Fruit fly (Drosophila melanogaster) S2 (cell line): ENCODE results near the gene Rich.

Experiments
- CG8478 ChIP-seq: fragments of >200 bp; optimal IDR thresholded peaks from 2 replicates; lab custom pipeline; 2018
- CTCF ChIP-seq, 2 experiments: fragments of >200 bp; optimal IDR thresholded peaks; 2 replicates each; lab custom pipeline; 2018

The Rich gene

DNA sequence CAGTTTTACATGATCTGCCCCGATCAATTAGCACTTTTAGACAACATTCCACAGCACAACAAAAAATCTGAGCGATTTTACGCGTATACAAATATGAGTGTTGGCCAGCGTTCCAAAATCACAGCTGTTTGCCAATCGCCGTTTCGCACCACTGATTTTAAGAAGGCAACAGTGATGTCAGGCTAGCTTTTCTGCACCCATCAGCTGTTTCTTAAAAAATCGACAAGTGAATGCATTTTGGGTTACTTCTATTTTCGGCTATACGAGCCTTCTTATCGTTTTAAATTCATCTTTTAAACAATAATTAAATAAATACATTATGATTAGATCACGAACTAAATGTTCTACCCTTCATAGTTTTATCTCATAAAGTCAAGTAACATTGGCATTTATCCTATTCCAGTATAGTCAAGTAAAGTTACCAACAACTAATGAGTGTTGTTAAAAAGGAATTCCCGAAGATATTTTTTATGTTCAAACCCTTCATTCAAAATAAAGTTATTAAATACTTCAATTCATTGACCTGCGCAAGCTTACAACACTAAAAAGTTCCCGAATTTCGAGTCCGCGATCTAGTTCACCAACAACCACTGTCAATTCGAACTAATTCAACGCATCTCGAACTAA, at the start of gene Rich, which contains the start of gene Ddx1:
Rich (minus strand) TSS at position 125 of the 627 bp plus-strand sequence.
Ddx1 (plus strand) TSS at position 573 of the 627 bp plus-strand sequence.
- TF ChIP-seq CTCF (optimal IDR thresholded peaks at IDR 0.05; lab: Kevin White, UChicago) (no peak), CG8478 (lab: Kevin White, UChicago) (no peak)

DNA sequence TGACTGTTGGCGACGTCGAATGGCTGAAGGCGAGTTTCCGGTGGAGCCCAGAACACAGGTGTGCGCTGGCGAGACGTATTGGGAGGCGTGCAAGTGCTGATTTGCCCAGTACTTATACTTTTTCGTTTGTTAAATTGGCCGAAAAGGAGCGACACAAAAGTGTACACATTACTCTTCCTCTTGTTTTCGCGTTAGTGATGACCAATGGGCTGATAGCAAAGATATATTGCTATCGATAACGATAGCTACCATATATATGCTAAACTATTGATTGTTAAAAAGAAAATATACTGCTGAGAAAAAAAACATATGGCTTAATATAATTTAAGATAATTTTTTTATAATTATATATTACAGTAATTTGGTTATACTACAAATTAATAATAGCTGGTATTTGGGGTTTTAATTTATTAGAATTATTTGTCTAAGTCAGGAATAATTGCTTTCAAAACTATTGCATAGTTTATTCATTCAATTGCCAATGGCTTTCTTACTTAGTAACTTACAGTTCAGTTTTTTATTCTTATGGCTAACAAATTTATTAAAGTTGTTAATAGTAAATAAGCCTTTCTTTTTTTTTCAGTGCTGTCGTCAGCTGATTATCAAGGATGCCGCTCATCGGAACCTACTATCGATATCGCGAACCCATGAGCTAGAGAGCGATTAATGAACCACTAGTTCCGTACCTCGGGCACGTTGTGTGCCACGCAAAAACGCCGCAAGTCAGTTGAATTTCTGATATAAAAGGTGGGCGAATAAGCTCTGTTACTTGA, 25.5 kb upstream of the Rich start, which contains the start of the genes Hem and IleRS:
Hem (minus strand) TSS at position 202 of the 773 bp plus-strand sequence.
IleRS (plus strand) TSS at position 672 of the 773 bp plus-strand sequence.
- TF ChIP-seq CTCF (optimal IDR thresholded peaks at IDR 0.05; lab: Kevin White, UChicago) (no peak), CG8478 (lab: Kevin White, UChicago) (no peak)

DNA sequence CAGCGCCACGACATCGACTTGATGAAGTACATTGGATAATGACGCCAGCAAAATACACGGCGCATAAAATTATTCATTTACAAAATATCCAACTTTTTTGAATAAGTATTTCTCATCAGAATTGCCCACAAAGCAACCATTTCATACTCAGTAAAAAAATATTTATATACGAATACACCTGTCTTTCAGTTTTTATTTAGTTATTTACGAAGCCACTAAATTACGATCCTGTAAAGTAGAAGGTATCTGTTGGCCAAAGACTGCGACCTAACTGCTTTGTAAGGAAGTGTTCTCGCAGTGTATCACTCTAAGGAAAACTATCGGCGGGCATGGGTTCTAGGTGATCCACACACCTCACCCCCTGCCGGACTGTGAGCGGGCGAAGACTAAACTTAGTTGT, 14.5 kb upstream of the Rich start:
- TF ChIP-seq CTCF (optimal IDR thresholded peaks at IDR 0.05; lab: Kevin White, UChicago) (no peak), CG8478 (lab: Kevin White, UChicago) (no peak)

DNA sequence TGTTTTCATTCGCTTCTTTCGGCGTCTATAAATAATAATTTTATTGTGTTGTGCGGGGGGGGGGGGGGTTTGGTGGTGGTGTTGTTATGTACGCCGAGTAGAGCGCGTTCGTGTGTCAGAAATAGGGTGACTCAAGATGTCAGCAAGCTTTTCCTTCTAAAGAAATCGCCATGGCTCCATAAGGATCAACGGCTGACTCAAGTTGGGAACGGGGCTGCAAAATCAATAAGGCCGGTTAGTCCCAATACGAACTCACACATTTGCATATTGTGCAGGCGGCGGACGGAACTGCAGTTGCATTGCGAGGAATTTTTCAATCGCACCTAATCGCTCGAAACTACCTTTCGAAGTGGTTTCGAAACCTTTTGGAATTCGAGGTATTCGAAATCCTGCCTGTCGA, 13.9 kb upstream of the Rich start:
- TF ChIP-seq CTCF (optimal IDR thresholded peaks at IDR 0.05; lab: Kevin White, UChicago) (no peak), CG8478 (lab: Kevin White, UChicago) (no peak)

DNA sequence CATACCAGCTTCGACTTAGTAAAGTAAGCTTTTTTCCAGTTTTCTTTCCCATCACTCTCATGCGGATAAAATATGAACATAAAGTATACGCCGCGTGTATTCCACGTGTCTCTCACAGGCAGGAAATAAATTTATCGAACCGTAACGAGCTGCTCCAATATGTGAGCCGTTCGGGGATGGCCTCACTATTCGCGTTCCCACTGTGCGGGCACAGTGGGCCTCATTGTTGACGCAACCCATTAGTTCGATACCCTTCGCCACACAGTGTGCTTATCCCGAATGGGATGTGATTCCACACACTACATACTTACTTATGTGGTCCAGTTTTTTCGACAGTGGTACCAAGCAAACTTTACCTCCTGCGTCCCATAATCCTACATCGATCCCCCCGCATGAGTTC, 13.3 kb upstream of the Rich start:
- no peak for TF ChIP-seq CTCF (optimal IDR thresholded peaks at IDR 0.05; lab: Kevin White, UChicago)

DNA sequence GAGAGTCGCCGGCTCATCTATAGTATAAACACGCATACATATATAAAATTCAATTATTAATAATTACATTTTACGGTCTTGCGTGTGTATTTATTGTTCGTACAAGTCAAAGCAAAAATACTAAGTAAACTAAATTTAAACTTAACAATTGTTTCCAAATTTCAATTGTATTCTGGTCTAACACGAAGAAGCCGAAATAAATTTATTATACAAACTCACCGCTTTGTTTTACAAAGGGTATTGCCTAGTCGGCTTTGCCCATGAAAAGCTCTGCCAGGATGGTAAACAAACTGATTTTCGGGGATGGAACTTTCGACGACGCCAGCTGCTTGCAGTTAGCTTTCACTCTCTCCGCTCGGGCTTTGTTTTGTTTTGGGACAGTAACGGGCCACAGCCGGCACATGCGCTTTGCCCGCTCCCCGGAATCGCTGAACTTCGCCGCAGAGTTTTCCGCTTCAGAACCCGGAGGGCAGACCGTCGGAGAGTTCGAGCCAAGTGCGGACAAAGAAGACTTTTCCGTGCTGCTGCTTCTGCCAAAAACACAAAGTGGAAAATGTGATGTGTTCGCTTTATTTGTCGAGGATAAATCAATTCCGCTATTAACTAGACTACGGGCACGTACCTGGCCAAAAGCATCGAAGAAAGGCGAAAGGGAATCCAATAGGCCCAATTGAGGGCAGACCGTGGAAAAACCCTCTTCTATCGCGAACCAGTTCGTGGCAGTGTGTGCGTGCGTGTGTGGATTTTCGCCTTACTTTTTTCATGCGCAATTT, 11.0 kb upstream of the Rich start, which contains the start of gene Srpk79D:
Srpk79D (plus strand) TSS at position 457 of the 773 bp plus-strand sequence.
- TF ChIP-seq CG8478 (lab: Kevin White, UChicago), result no peak
- no peak for TF ChIP-seq CTCF (optimal IDR thresholded peaks at IDR 0.05; lab: Kevin White, UChicago)

DNA sequence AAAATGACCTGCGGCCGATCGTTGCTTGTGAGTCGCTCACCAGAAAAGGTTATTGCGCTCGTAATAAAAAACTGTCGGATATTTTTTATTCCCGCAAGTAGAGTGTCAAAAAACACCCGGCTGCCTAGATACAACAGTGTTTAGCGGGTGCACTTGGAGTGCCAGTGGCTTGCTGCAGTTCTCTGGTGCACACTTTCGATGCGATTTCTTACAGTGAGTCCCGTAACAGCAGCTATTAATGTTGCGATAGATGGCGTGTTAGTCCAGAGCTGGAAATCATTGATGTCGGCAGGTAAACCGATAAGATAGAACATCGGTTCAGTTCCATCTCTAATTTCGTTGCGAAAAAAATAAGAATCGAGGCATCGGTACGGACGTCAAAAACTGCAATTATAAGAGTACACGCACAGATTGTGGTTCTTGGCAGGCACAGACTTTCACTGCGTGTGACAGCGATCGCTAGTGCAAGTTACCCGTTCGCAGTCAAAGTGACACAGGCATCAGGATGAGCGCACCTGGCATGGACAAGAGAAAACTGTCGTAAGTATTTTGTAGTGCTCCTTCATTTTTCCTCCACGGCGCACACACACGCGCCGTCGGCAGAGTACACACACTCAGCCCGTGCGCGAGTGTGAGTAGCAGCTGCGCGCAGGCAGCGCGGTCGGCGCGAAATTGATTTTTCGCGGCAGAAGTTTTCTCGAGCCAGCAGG, 4.7 kb upstream of the Rich start, which contains the start of gene Csp:
Csp (plus strand) TSS at position 135 of the 710 bp plus-strand sequence.
- TF ChIP-seq CG8478 (lab: Kevin White, UChicago) (no peak), CTCF (optimal IDR thresholded peaks at IDR 0.05; lab: Kevin White, UChicago) (peak; percentile 93 to 97)

DNA sequence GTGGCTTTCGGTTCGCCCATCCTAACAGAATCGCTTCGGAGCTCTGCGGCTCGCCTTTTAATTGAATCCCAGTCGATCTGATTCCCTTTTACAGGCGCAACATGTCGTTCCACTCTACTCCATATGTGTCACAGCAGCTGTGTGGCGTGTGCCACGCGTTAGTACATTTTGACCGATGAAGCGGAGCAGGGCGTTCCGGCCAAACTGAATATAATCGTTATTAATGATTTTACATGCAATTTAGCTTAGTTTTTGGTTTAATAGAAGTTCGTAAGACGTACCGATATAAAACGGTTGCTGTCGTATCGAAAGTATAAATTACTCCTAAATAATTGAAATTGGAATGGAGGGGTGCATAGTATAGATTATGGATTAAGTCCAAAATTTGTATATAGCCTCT, 3.8 kb upstream of the Rich start, which contains the start of gene CG11523:
CG11523 (minus strand) TSS at position 145 of the 400 bp plus-strand sequence.
- TF ChIP-seq CG8478 (lab: Kevin White, UChicago), result no peak
- TF ChIP-seq CTCF (optimal IDR thresholded peaks at IDR 0.05; lab: Kevin White, UChicago), result peak; percentile 52 to 54

DNA sequence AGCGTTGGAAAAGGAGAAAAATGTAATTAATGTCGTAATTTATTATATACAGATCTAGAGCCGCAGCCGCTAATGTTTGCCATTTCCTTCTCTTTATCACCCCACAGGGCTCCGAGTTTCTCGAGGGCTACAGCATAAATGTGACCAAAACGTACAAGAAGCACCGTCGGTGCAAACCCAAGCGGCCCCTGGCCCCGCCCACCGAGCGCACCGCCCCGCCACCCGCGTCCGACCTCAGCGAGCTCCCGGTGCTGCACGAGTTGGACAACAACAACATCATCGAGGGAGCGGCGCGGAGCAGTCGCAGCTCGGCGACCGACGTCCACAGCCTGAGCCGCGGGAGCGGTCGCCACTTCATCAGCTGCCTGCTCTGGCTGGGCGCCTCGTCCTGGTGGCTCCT, 20.5 kb downstream of the Rich start:
- TF ChIP-seq CG8478 (lab: Kevin White, UChicago) (no peak), CTCF (optimal IDR thresholded peaks at IDR 0.05; lab: Kevin White, UChicago) (no peak)

DNA sequence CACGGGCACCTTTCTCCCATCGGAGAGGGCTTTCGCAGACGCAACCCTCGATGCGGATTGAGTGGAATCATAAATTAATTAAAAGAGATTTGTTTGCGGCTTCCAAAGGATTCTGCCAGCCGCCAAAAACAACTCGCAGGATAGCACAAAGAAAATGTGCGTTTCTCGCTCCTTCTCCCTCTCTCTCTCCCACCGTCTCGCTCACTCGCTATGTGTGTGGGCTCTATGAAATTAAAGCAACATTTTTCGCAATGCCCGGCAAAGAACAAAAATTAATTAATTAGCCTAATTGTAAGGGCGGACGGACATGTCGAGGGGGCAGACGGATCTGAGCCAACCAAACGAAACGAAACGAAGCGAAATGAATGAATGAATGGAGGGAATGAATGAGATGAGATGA, 25.1 kb downstream of the Rich start:
- no peak for TF ChIP-seq CG8478 (lab: Kevin White, UChicago)
- TF ChIP-seq CTCF (optimal IDR thresholded peaks at IDR 0.05; lab: Kevin White, UChicago), result no peak

DNA sequence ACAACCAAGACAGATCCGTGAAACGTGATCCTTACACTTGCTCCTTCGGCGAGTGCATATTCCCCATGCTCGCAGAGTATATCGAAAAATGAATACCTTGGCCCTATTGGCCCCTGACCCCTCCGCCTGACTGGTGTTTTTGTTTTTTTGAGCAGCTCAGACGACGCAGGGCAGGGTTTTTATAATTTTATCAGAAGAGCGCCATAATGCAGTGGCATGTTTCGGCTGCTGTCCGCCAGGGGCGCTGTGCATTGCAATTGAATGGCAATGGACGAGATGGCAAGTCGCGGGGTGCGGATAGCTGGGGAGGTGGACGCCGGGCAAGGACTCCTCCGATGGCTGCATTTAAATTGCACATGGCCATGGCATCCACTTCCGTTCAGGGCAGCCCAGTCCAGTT, 39.6 kb downstream of the Rich start:
- TF ChIP-seq CTCF (optimal IDR thresholded peaks at IDR 0.05; lab: Kevin White, UChicago) (peak; percentile 84 to 87), CG8478 (lab: Kevin White, UChicago) (no peak)

DNA sequence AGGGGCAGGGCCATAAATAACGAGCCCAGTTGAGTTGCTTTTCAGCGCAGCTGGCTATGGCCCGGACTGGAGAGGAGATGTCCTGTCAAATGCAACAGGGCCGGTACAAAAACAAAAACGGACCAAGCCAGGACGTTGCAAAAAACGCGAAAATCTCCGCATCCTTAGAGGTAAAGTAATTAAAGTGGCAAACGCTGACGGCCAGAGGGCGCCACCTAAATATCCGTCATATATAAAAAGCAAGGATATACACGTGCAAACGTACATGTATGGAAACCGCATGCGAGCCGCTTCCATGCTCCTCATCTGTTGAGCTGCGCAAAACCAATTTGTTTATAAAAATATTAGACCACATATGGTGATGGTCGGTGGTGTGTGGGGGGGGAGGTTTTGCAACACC, 48.0 kb downstream of the Rich start:
- TF ChIP-seq CTCF (optimal IDR thresholded peaks at IDR 0.05; lab: Kevin White, UChicago) (peak; percentile 70 to 82), CG8478 (lab: Kevin White, UChicago) (no peak)

DNA sequence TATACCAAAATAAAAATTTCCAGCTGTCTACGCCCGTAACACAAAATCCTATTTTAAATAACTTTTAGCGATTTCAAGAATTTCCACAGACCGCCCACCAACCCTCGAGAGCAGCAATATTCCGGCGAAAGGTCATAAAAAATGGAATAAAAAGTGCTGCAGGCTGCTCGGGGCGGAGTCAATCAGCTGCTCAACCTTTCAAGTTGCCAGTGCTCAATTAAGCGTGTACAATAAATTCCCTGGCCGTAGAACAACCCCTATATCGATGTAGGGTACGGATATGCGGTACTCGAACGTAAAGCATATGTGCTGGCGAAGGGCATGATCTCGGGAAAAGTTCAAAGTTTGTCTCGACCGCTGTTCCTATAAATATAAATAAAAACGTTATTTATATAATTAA, 53.1 kb downstream of the Rich start:
- no peak for TF ChIP-seq CG8478 (lab: Kevin White, UChicago)
- no peak for TF ChIP-seq CTCF (optimal IDR thresholded peaks at IDR 0.05; lab: Kevin White, UChicago)
